Worm (Caenorhabditis elegans): ENCODE data around the gene bcf-1.

The bcf-1 gene

DNA sequence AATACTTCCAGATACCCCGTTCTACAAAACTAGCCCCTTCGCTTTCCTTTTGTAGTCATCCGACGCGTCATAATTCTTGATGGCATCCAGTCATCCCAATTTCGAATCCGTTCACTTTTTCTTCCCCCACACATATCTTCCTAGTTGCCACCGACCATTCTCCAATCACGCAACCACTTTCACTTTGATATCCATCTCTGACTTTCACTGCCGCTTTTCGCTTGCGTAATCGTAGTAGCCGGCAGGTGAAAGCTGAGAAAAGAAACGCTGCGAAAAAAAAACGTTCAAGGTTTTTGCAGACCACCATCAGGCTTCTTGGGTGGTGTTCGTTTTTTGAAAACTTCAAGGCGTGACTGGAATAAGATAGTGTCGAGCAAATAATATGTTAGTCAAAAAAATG is 56.2 kb downstream of the bcf-1 start:
- TF ChIP-seq blmp-1 (tag; optimal IDR thresholded peaks at IDR 0.05; ENCODE audit: insufficient read depth): peak; percentile 99
- peak; percentile 36 for TF ChIP-seq nhr-25 (tag; optimal IDR thresholded peaks at IDR 0.05)
- TF ChIP-seq ztf-1 (GFP tag; conservative IDR thresholded peaks at IDR 0.05): no peak
- TF ChIP-seq egl-27 (tag; optimal IDR thresholded peaks at IDR 0.05): peak; percentile 5
- no peak for TF ChIP-seq ceh-82 (tag; optimal IDR thresholded peaks at IDR 0.05)
- TF ChIP-seq zag-1 (tag; optimal IDR thresholded peaks at IDR 0.05): no peak
- no peak for TF ChIP-seq nhr-23 (tag; optimal IDR thresholded peaks at IDR 0.05)

Measured in whole organism, L2 larva.